Worm (Caenorhabditis elegans) whole organism, L3 larva: ENCODE data around the gene T08G5.15.

ENCODE experiments used
- ZK546.5 ChIP-seq: sonication (generic microtip); optimal IDR thresholded peaks from 2 replicates; lab custom pipeline; 2017; ENCODE audit warnings: missing biosample characterization, missing genetic modification characterization
- aly-2 ChIP-seq: fragments of 150-350 bp; optimal IDR thresholded peaks from 2 replicates; lab custom pipeline; 2014; ENCODE audit warnings: missing biosample characterization, missing genetic modification characterization
- ama-1 ChIP-seq: fragments of 150-350 bp; optimal IDR thresholded peaks from 2 replicates; lab custom pipeline; 2018
- ceh-16 ChIP-seq: sonication (generic microtip); optimal IDR thresholded peaks from 2 replicates; lab custom pipeline; 2017; ENCODE audit warnings: missing biosample characterization, missing genetic modification characterization
- ceh-28 ChIP-seq: fragments of 150-350 bp; optimal IDR thresholded peaks from 2 replicates; lab custom pipeline; 2014; ENCODE audit warnings: missing biosample characterization, missing genetic modification reagents, missing genetic modification characterization
- ceh-82 ChIP-seq: fragments of 150-350 bp; optimal IDR thresholded peaks from 2 replicates; lab custom pipeline; 2014; ENCODE audit warnings: missing biosample characterization, missing genetic modification characterization
- ceh-9 ChIP-seq: sonication (generic microtip); optimal IDR thresholded peaks from 2 replicates; lab custom pipeline; 2018; ENCODE audit warnings: missing biosample characterization, missing genetic modification characterization
- daf-12 ChIP-seq: fragments of 150-350 bp; optimal IDR thresholded peaks from 2 replicates; lab custom pipeline; 2014; ENCODE audit warnings: missing biosample characterization, missing genetic modification reagents, missing genetic modification characterization
- egl-5 ChIP-seq: fragments of 150-350 bp; optimal IDR thresholded peaks from 2 replicates; lab custom pipeline; 2017; ENCODE audit warnings: missing biosample characterization, missing genetic modification reagents, missing genetic modification characterization, inconsistent platforms
- elt-2 ChIP-seq: sonication (generic microtip); optimal IDR thresholded peaks from 2 replicates; lab custom pipeline; 2016; ENCODE audit warnings: missing genetic modification reagents, mild to moderate bottlenecking, missing genetic modification characterization, missing compliant biosample characterization
- elt-3 ChIP-seq, 3 experiments: fragments of 150-350 bp in 1 of 3; sonication (generic microtip) in 2 of 3; optimal IDR thresholded peaks; 2 replicates in 2 of 3; 4 replicates in 1 of 3; lab custom pipeline; 2014 to 2017; ENCODE audit warnings: missing biosample characterization in 3 of 3, missing genetic modification characterization in 3 of 3
- fkh-10 ChIP-seq: sonication (generic microtip); optimal IDR thresholded peaks from 2 replicates; lab custom pipeline; 2017; ENCODE audit warnings: missing biosample characterization, missing genetic modification reagents, missing genetic modification characterization
- fkh-2 ChIP-seq: fragments of 150-350 bp; optimal IDR thresholded peaks from 2 replicates; lab custom pipeline; 2014; ENCODE audit warnings: missing biosample characterization, missing genetic modification reagents, missing genetic modification characterization
- hmg-11 ChIP-seq: sonication (generic microtip); optimal IDR thresholded peaks from 2 replicates; lab custom pipeline; 2016; ENCODE audit warnings: missing genetic modification characterization, missing compliant biosample characterization
- jun-1 ChIP-seq: fragments of 150-350 bp; optimal IDR thresholded peaks from 2 replicates; lab custom pipeline; 2014; ENCODE audit warnings: missing biosample characterization, missing genetic modification reagents, missing genetic modification characterization
- lsy-12 ChIP-seq: sonication (generic microtip); optimal IDR thresholded peaks from 2 replicates; lab custom pipeline; 2016; ENCODE audit warnings: mild to moderate bottlenecking, missing genetic modification characterization, missing compliant biosample characterization
- mml-1 ChIP-seq: fragments of 150-350 bp; sonication (generic microtip); optimal IDR thresholded peaks from 3 replicates; lab custom pipeline; 2014; ENCODE audit warnings: missing biosample characterization, missing genetic modification characterization
- nfya-1 ChIP-seq: sonication (generic microtip); optimal IDR thresholded peaks from 2 replicates; lab custom pipeline; 2017; ENCODE audit warnings: missing genetic modification characterization, mild to moderate bottlenecking, missing compliant biosample characterization, antibody characterized with exemption, moderate library complexity; ENCODE audit not compliant: insufficient read depth
- nhr-11 ChIP-seq: fragments of 150-350 bp; optimal IDR thresholded peaks from 2 replicates; lab custom pipeline; 2014; ENCODE audit warnings: missing biosample characterization, missing genetic modification characterization
- nhr-12 ChIP-seq: fragments of 150-350 bp; optimal IDR thresholded peaks from 2 replicates; lab custom pipeline; 2014; ENCODE audit warnings: missing biosample characterization, missing genetic modification characterization
- nhr-25 ChIP-seq: sonication (generic microtip); optimal IDR thresholded peaks from 2 replicates; lab custom pipeline; 2017; ENCODE audit warnings: missing biosample characterization, missing genetic modification characterization
- nhr-28 ChIP-seq: fragments of 150-350 bp; optimal IDR thresholded peaks from 2 replicates; lab custom pipeline; 2014; ENCODE audit warnings: missing biosample characterization, missing genetic modification characterization
- nhr-43 ChIP-seq: sonication (generic microtip); optimal IDR thresholded peaks from 2 replicates; lab custom pipeline; 2016; ENCODE audit warnings: mild to moderate bottlenecking, missing genetic modification characterization, missing compliant biosample characterization; ENCODE audit not compliant: poor library complexity, severe bottlenecking
- nhr-67 ChIP-seq: fragments of 150-350 bp; optimal IDR thresholded peaks from 2 replicates; lab custom pipeline; 2014; ENCODE audit warnings: missing biosample characterization, missing genetic modification characterization
- pha-4 ChIP-seq: fragments of 150-350 bp; optimal IDR thresholded peaks from 2 replicates; lab custom pipeline; 2014; ENCODE audit warnings: missing biosample characterization, missing genetic modification reagents, missing genetic modification characterization
- pqm-1 ChIP-seq: fragments of 150-350 bp; optimal IDR thresholded peaks from 2 replicates; lab custom pipeline; 2017; ENCODE audit warnings: missing biosample characterization, missing genetic modification characterization, inconsistent platforms
- skn-1 ChIP-seq: fragments of 150-350 bp; optimal IDR thresholded peaks from 2 replicates; lab custom pipeline; 2014; ENCODE audit warnings: missing biosample characterization, missing genetic modification characterization
- snpc-4 ChIP-seq: fragments of 150-350 bp; optimal IDR thresholded peaks from 2 replicates; lab custom pipeline; 2014; ENCODE audit warnings: missing biosample characterization, missing genetic modification characterization
- tbx-2 ChIP-seq: sonication (generic microtip); optimal IDR thresholded peaks from 2 replicates; lab custom pipeline; 2016; ENCODE audit warnings: mild to moderate bottlenecking, missing genetic modification characterization, missing compliant biosample characterization
- unc-39 ChIP-seq: sonication (generic microtip); optimal IDR thresholded peaks from 4 replicates; lab custom pipeline; 2017; ENCODE audit warnings: missing biosample characterization, missing genetic modification characterization
- unc-62 ChIP-seq: fragments of 150-350 bp; sonication (generic microtip); optimal IDR thresholded peaks from 4 replicates; lab custom pipeline; 2014; ENCODE audit warnings: missing biosample characterization, missing genetic modification reagents, missing genetic modification characterization
- ztf-11 ChIP-seq: fragments of 150-350 bp; optimal IDR thresholded peaks from 2 replicates; lab custom pipeline; 2014; ENCODE audit warnings: missing biosample characterization, missing genetic modification characterization

Gene T08G5.15

ce11 chrV:14003587-14004156, 19.3 kb downstream of the T08G5.15 start:
- TF ChIP-seq nfya-1 (tag; lab: Kevin White, UChicago), result peak; percentile 29
- TF ChIP-seq hmg-11 (tag; lab: Kevin White, UChicago), result peak; percentile 8
- TF ChIP-seq snpc-4 (tag; lab: Kevin White, UChicago), result peak; percentile 0
- no peak for TF ChIP-seq ama-1 (lab: Kevin White, UChicago)
- no peak for TF ChIP-seq nhr-43 (tag; lab: Kevin White, UChicago)
- no peak for TF ChIP-seq ztf-11 (tag; lab: Kevin White, UChicago)
- TF ChIP-seq ceh-82, result no peak
- no peak for TF ChIP-seq unc-39 (tag; lab: Kevin White, UChicago)
- TF ChIP-seq nhr-11, result no peak
- TF ChIP-seq egl-5 (tag; lab: Kevin White, UChicago), result peak; percentile 53
- TF ChIP-seq aly-2 (tag; lab: Kevin White, UChicago), result no peak

DNA sequence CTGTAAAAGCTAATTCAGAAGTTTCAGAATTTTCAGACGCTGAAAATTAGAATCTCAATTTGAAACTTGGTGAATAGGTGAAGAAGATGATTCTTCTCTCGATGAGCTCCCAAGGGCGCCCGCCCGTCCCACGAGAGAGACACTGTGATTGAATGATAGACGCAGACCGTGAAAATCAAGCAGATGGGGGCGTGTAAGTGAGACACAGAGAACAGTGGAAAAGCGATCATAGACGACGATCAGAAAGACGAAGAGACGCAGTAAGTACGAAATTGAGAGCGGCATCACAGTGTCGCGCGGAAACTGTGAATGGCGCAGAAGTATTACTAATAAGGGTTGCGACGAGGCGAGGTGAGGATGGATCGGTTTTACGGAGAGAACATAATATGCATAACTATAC, 20.6 kb downstream of the T08G5.15 start:
- TF ChIP-seq fkh-2 (tag; lab: Kevin White, UChicago) (no peak), skn-1 (tag; lab: Kevin White, UChicago) (no peak), pha-4 (tag; lab: Kevin White, UChicago) (peak; percentile 43), pqm-1 (tag; lab: Kevin White, UChicago) (peak; percentile 21), nhr-25 (tag; lab: Kevin White, UChicago) (peak; percentile 35), elt-3 (tag; optimal IDR thresholded peaks at IDR 0.05; lab: Kevin White, UChicago) (no peak)

DNA sequence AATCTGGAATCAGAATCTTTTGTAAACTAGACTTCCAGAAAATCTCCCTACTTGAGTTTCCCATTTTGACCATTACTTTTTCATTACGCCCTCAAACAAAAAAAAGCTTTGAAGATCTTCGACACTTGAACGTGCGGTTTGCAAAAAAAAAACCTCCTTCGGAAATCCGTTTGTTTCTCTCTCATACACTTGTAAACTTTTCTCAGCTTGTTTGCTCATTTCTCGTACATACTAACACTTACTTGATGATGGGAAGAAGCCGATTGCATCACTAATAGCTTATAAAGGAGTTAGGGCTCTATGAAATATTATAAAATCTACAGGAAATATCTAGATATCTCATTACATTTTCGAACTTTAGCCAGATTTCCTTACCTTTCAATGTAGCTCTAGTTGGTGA, 21.0 kb downstream of the T08G5.15 start:
- TF ChIP-seq ceh-82, result no peak

- TF ChIP-seq nhr-28 (tag; lab: Kevin White, UChicago) (no peak), ceh-9 (tag; lab: Kevin White, UChicago) (no peak), fkh-10 (no peak), unc-62 (GFP tag; lab: Kevin White, UChicago) (no peak), nhr-12 (tag; lab: Kevin White, UChicago) (no peak), ceh-82 (no peak), nhr-25 (tag; lab: Kevin White, UChicago) (no peak), lsy-12 (tag; lab: Kevin White, UChicago) (no peak), daf-12 (tag; lab: Kevin White, UChicago) (no peak), ama-1 (lab: Kevin White, UChicago) (no peak), egl-5 (tag; lab: Kevin White, UChicago) (no peak), mml-1 (no peak), ZK546.5 (no peak), nhr-11 (no peak), ceh-16 (no peak), nfya-1 (tag; lab: Kevin White, UChicago) (no peak)
Observed at ce11 chrV:13993478-13993877, 29.5 kb downstream of the T08G5.15 start.

DNA sequence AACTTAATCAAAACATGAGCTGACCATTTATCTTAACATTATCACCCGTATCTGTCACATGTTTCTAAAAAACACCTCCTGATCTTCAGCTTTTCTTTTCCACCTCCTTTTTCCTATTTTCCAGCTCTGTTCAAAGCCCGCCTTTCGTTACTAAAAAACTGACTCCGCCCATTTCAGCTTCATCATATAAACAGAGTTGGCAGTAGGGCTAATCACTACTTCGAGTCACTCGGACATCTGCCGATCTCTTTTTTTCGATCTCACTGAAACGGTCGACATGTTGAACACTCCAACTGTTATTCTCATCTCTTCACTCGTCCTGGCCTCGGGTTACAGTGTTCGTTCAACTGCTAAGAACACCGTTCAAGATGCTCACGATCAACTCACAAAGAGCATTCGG, 30.5 kb downstream of the T08G5.15 start, which contains the start of gene droe-4:
TSS of gene droe-4 (plus strand) at position 172 of the 400 bp plus-strand sequence.
- TF ChIP-seq egl-5 (tag; lab: Kevin White, UChicago) (no peak), pha-4 (tag; lab: Kevin White, UChicago) (no peak), nhr-67 (tag; lab: Kevin White, UChicago) (no peak), tbx-2 (tag; lab: Kevin White, UChicago) (no peak)

DNA sequence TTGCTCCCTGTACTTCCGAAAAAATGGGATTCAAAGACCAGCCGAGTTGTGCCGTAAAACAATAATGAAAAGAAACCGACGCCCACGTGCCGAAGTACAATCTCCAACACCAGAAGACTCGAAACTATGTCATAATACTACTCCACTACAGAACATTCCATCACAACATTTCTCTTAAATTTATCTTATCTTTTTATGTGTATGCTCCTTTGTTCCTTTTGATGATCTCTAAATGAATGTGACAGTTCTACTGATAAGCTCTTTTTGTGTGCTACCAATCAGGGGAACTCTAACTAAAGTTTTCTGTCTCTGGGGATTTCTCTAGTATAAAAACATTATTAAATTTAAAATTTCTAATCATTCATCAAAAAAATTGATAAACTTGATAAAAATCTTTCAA, 36.2 kb downstream of the T08G5.15 start:
- peak; percentile 96 for TF ChIP-seq elt-2 (tag; lab: Kevin White, UChicago)
- peak; percentile 30 for TF ChIP-seq jun-1 (tag; lab: Kevin White, UChicago)
- TF ChIP-seq pqm-1 (tag; lab: Kevin White, UChicago), result peak; percentile 47
- TF ChIP-seq egl-5 (tag; lab: Kevin White, UChicago), result no peak
- TF ChIP-seq nhr-11, result no peak
- TF ChIP-seq mml-1, result no peak
- peak; percentile 41 for TF ChIP-seq pha-4 (tag; lab: Kevin White, UChicago)
- TF ChIP-seq ceh-28 (tag; lab: Kevin White, UChicago), result no peak
- TF ChIP-seq nfya-1 (tag; lab: Kevin White, UChicago), result peak; percentile 37
- peak; percentile 45 for TF ChIP-seq lsy-12 (tag; lab: Kevin White, UChicago)
- no peak for TF ChIP-seq fkh-2 (tag; lab: Kevin White, UChicago)
